Worm (Caenorhabditis elegans): ENCODE data around the gene C16C8.14.

ce11 chrII:3439842-3440640 lies 9.6 kb upstream of the C16C8.14 start:
- TF ChIP-seq fkh-10 (GFP tag; optimal IDR thresholded peaks at IDR 0.05), result no peak
- no peak for TF ChIP-seq nhr-12 (tag; optimal IDR thresholded peaks at IDR 0.05)
- no peak for TF ChIP-seq nhr-25 (tag; optimal IDR thresholded peaks at IDR 0.05)
- TF ChIP-seq nhr-28 (tag; optimal IDR thresholded peaks at IDR 0.05), result no peak
- no peak for TF ChIP-seq ztf-11 (tag; optimal IDR thresholded peaks at IDR 0.05)

Measured in whole organism, L3 larva.